Worm (Caenorhabditis elegans): Measurements from ENCODE around the gene wrt-4.

Gene wrt-4

ce11 chrX:15786726-15787125, 29.7 kb upstream of the wrt-4 start, which contains the start of gene Y7A5A.5:
Y7A5A.5 (minus strand) TSS chrX:15786826.
- no peak for TF ChIP-seq R02D3.7 (tag; optimal IDR thresholded peaks at IDR 0.05)
- no peak for TF ChIP-seq egl-5 (tag; optimal IDR thresholded peaks at IDR 0.05)
- TF ChIP-seq unc-62 (GFP tag; optimal IDR thresholded peaks at IDR 0.05): no peak
- no peak for TF ChIP-seq nhr-237 (tag; optimal IDR thresholded peaks at IDR 0.05)
- no peak for TF ChIP-seq ztf-11 (tag; optimal IDR thresholded peaks at IDR 0.05)
- no peak for TF ChIP-seq skn-1 (tag; optimal IDR thresholded peaks at IDR 0.05)
- TF ChIP-seq nhr-43 (tag; optimal IDR thresholded peaks at IDR 0.05; ENCODE audit: poor library complexity, severe bottlenecking): no peak
- TF ChIP-seq aly-2 (tag; optimal IDR thresholded peaks at IDR 0.05): no peak
- no peak for TF ChIP-seq daf-12 (tag; optimal IDR thresholded peaks at IDR 0.05)
- no peak for TF ChIP-seq ceh-28 (tag; optimal IDR thresholded peaks at IDR 0.05)

- TF ChIP-seq mdl-1 (tag; optimal IDR thresholded peaks at IDR 0.05): no peak
- TF ChIP-seq pqm-1 (tag; optimal IDR thresholded peaks at IDR 0.05): no peak
- TF ChIP-seq nhr-237 (tag; optimal IDR thresholded peaks at IDR 0.05): no peak
Observed at ce11 chrX:15784570-15784969, 27.5 kb upstream of the wrt-4 start, which contains the start of gene Y7A5A.3. Y7A5A.3 (minus strand) TSS chrX:15784670.

ce11 chrX:15782027-15782426, 25.0 kb upstream of the wrt-4 start, which contains the start of gene Y7A5A.24:
Y7A5A.24 (minus strand) TSS chrX:15782127.
- TF ChIP-seq nfya-1 (tag; optimal IDR thresholded peaks at IDR 0.05; ENCODE audit: insufficient read depth) (no peak), elt-2 (tag; optimal IDR thresholded peaks at IDR 0.05) (no peak), nhr-25 (tag; optimal IDR thresholded peaks at IDR 0.05) (no peak), egl-27 (tag; optimal IDR thresholded peaks at IDR 0.05) (no peak), ama-1 (optimal IDR thresholded peaks at IDR 0.05) (no peak), fos-1 (tag; optimal IDR thresholded peaks at IDR 0.05) (no peak), ceh-16 (tag; optimal IDR thresholded peaks at IDR 0.05) (no peak)

ce11 chrX:15779503-15779902, 22.4 kb upstream of the wrt-4 start:
- TF ChIP-seq ztf-11 (tag; optimal IDR thresholded peaks at IDR 0.05) (no peak), aly-2 (tag; optimal IDR thresholded peaks at IDR 0.05) (no peak), nhr-43 (tag; optimal IDR thresholded peaks at IDR 0.05; ENCODE audit: poor library complexity, severe bottlenecking) (no peak), skn-1 (tag; optimal IDR thresholded peaks at IDR 0.05) (peak; percentile 63), fos-1 (tag; optimal IDR thresholded peaks at IDR 0.05) (peak; percentile 8), pha-4 (tag; optimal IDR thresholded peaks at IDR 0.05) (peak; percentile 55), R02D3.7 (tag; optimal IDR thresholded peaks at IDR 0.05) (no peak), elt-2 (tag; optimal IDR thresholded peaks at IDR 0.05) (peak; percentile 98), pqm-1 (tag; optimal IDR thresholded peaks at IDR 0.05) (peak; percentile 95), nhr-77 (tag; optimal IDR thresholded peaks at IDR 0.05) (no peak), ceh-16 (tag; optimal IDR thresholded peaks at IDR 0.05) (no peak), elt-3 (tag; optimal IDR thresholded peaks at IDR 0.05) (no peak), snpc-4 (tag; optimal IDR thresholded peaks at IDR 0.05) (peak; percentile 33), daf-12 (tag; optimal IDR thresholded peaks at IDR 0.05) (no peak), egl-5 (tag; optimal IDR thresholded peaks at IDR 0.05) (no peak), fkh-10 (GFP tag; optimal IDR thresholded peaks at IDR 0.05) (no peak), nfya-1 (tag; optimal IDR thresholded peaks at IDR 0.05; ENCODE audit: insufficient read depth) (peak; percentile 53), jun-1 (tag; optimal IDR thresholded peaks at IDR 0.05) (peak; percentile 87)

- TF ChIP-seq nhr-43 (tag; optimal IDR thresholded peaks at IDR 0.05; ENCODE audit: poor library complexity, severe bottlenecking) (peak; percentile 32), ZK546.5 (tag; optimal IDR thresholded peaks at IDR 0.05) (no peak)
Observed at ce11 chrX:15773262-15773908, 16.3 kb upstream of the wrt-4 start, which contains the start of gene Y7A5A.13. Y7A5A.13 (plus strand) TSS chrX:15773858.

ce11 chrX:15772674-15773073, 15.6 kb upstream of the wrt-4 start, which contains the start of gene Y7A5A.2:
Y7A5A.2 (minus strand) TSS chrX:15772735.
- TF ChIP-seq fkh-2 (tag; optimal IDR thresholded peaks at IDR 0.05) (no peak), ceh-28 (tag; optimal IDR thresholded peaks at IDR 0.05) (peak; percentile 6), unc-62 (GFP tag; optimal IDR thresholded peaks at IDR 0.05) (no peak)

- TF ChIP-seq pqm-1 (tag; optimal IDR thresholded peaks at IDR 0.05) (peak; percentile 53), fkh-2 (tag; optimal IDR thresholded peaks at IDR 0.05) (no peak), nhr-25 (tag; optimal IDR thresholded peaks at IDR 0.05) (no peak), pha-4 (tag; optimal IDR thresholded peaks at IDR 0.05) (peak; percentile 65), snpc-4 (tag; optimal IDR thresholded peaks at IDR 0.05) (no peak), zag-1 (tag; optimal IDR thresholded peaks at IDR 0.05) (no peak), elt-2 (tag; optimal IDR thresholded peaks at IDR 0.05) (peak; percentile 64), daf-12 (tag; optimal IDR thresholded peaks at IDR 0.05) (no peak), elt-1 (tag; optimal IDR thresholded peaks at IDR 0.05) (no peak)
Observed at ce11 chrX:15771411-15771810, 14.3 kb upstream of the wrt-4 start, which contains the start of gene Y7A5A.1. Y7A5A.1 (minus strand) TSS chrX:15771493.

Data from whole organism, L3 larva.